Fruit fly (Drosophila melanogaster): ENCODE results near the gene CG12984.

DNA sequence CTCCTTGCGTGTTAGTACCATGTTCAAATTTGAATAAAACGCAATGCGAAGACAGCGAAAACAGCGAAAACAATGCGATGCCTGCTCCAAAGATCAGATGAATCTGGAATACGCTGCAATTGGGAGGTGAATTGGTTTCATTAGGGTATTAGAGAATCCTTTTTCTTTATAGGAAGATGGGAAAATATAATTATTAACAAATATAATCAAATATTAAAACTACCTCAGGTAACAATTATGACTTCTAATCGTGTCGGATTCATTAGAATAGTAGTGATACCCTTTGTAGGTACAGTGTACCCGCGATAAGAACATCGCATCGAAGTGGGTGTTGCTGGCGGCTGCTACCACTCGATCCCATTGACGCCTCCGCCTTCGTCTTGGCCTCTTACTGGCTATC, 3.6 kb upstream of the CG12984 start:
- TF ChIP-seq CTCF (optimal IDR thresholded peaks at IDR 0.05) (no peak), CG8478 (optimal IDR thresholded peaks at IDR 0.05) (no peak)

Data from S2 (cell line).